Worm (Caenorhabditis elegans) whole organism, L1 larva: ENCODE data around the gene T28C6.3.

Experiments used
- C04F5.9 ChIP-seq: sonication (generic microtip); optimal IDR thresholded peaks from 2 replicates; lab custom pipeline; 2016; ENCODE audit warnings: missing genetic modification characterization, missing compliant biosample characterization
- aha-1 ChIP-seq: fragments of 150-350 bp; optimal IDR thresholded peaks from 2 replicates; lab custom pipeline; 2014; ENCODE audit warnings: missing biosample characterization, missing genetic modification characterization
- ama-1 ChIP-seq: fragments of 150-350 bp; optimal IDR thresholded peaks from 2 replicates; lab custom pipeline; 2014
- blmp-1 ChIP-seq: fragments of 150-350 bp; optimal IDR thresholded peaks from 2 replicates; lab custom pipeline; 2014; ENCODE audit warnings: missing biosample characterization, missing genetic modification characterization
- ceh-82 ChIP-seq, 3 experiments: fragments of 150-350 bp in 1 of 3; sonication (generic microtip) in 2 of 3; optimal IDR thresholded peaks; 2 replicates each; lab custom pipeline; 2014 to 2017; ENCODE audit warnings: missing biosample characterization in 3 of 3, missing genetic modification characterization in 3 of 3
- ceh-90 ChIP-seq: sonication (generic microtip); optimal IDR thresholded peaks from 2 replicates; lab custom pipeline; 2016; ENCODE audit warnings: missing genetic modification characterization, missing compliant biosample characterization
- ces-1 ChIP-seq: fragments of 150-350 bp; optimal IDR thresholded peaks from 2 replicates; lab custom pipeline; 2014; ENCODE audit warnings: missing biosample characterization, missing genetic modification reagents, missing genetic modification characterization
- dsc-1 ChIP-seq: sonication (generic microtip); optimal IDR thresholded peaks from 2 replicates; lab custom pipeline; 2016; ENCODE audit warnings: mild to moderate bottlenecking, missing genetic modification characterization, missing compliant biosample characterization
- efl-3 ChIP-seq: fragments of 200-800 bp; sonication (Bioruptor generic); optimal IDR thresholded peaks from 2 replicates; lab custom pipeline; 2018; ENCODE audit warnings: mild to moderate bottlenecking, missing genetic modification characterization, missing compliant biosample characterization
- egl-13 ChIP-seq: sonication (generic microtip); optimal IDR thresholded peaks from 2 replicates; lab custom pipeline; 2016; ENCODE audit warnings: missing genotype, missing genetic modification reagents, missing genetic modification characterization, missing compliant biosample characterization
- egl-27 ChIP-seq, 2 experiments: fragments of 150-350 bp in 1 of 2; sonication (generic microtip); optimal IDR thresholded peaks; 3 replicates each; lab custom pipeline; 2017 to 2018; ENCODE audit warnings: missing biosample characterization in 2 of 2, missing genetic modification characterization in 2 of 2, missing genetic modification reagents in 2 of 2
- elt-2 ChIP-seq: sonication (generic microtip); optimal IDR thresholded peaks from 2 replicates; lab custom pipeline; 2016; ENCODE audit warnings: missing genetic modification characterization, mild to moderate bottlenecking, inconsistent platforms, missing compliant biosample characterization, missing genetic modification reagents
- ets-5 ChIP-seq: fragments of 200-800 bp; sonication (Bioruptor generic); IDR thresholded peaks from 2 replicates; pipeline ENCODE4 v1.3.6; 2022; ENCODE audit warnings: missing genetic modification characterization, missing compliant biosample characterization
- fkh-10 ChIP-seq: sonication (generic microtip); optimal IDR thresholded peaks from 2 replicates; lab custom pipeline; 2017; ENCODE audit warnings: missing biosample characterization, missing genetic modification reagents, missing genetic modification characterization
- fkh-8 ChIP-seq: sonication (generic microtip); optimal IDR thresholded peaks from 2 replicates; lab custom pipeline; 2016; ENCODE audit warnings: mild to moderate bottlenecking, missing genetic modification characterization, missing compliant biosample characterization
- fos-1 ChIP-seq: fragments of 150-350 bp; optimal IDR thresholded peaks from 2 replicates; lab custom pipeline; 2014; ENCODE audit warnings: missing biosample characterization, missing genetic modification characterization
- grh-1 ChIP-seq: fragments of 200-800 bp; sonication (Bioruptor generic); IDR thresholded peaks from 2 replicates; pipeline ENCODE4 v1.3.6; 2022; ENCODE audit warnings: missing genetic modification reagents, missing genetic modification characterization, missing compliant biosample characterization
- hpl-2 ChIP-seq: fragments of 150-350 bp; optimal IDR thresholded peaks from 2 replicates; lab custom pipeline; 2014; ENCODE audit warnings: missing biosample characterization, missing genetic modification reagents, missing genetic modification characterization
- irx-1 ChIP-seq: sonication (generic microtip); optimal IDR thresholded peaks from 2 replicates; lab custom pipeline; 2016; ENCODE audit warnings: missing genetic modification characterization, missing compliant biosample characterization
- isw-1 ChIP-seq: fragments of 200-800 bp; sonication (Bioruptor generic); IDR thresholded peaks from 2 replicates; pipeline ENCODE4 v1.3.6; 2022; ENCODE audit warnings: missing genetic modification characterization, missing compliant biosample characterization
- jun-1 ChIP-seq: fragments of 150-350 bp; optimal IDR thresholded peaks from 2 replicates; lab custom pipeline; 2014; ENCODE audit warnings: missing biosample characterization, missing genetic modification reagents, missing genetic modification characterization
- lin-13 ChIP-seq: fragments of 150-350 bp; optimal IDR thresholded peaks from 2 replicates; lab custom pipeline; 2014; ENCODE audit warnings: missing biosample characterization, missing genetic modification reagents, missing genetic modification characterization
- lin-15B ChIP-seq: fragments of 150-350 bp; sonication (generic microtip); optimal IDR thresholded peaks from 3 replicates; lab custom pipeline; 2014; ENCODE audit warnings: missing biosample characterization, missing genetic modification characterization
- lin-35 ChIP-seq, 2 experiments: fragments of 150-350 bp; optimal IDR thresholded peaks; 2 replicates each; lab custom pipeline; 2014; ENCODE audit warnings: missing biosample characterization in 2 of 2, missing genetic modification characterization in 2 of 2, missing genetic modification reagents in 2 of 2
- lin-39 ChIP-seq: fragments of 150-350 bp; optimal IDR thresholded peaks from 2 replicates; lab custom pipeline; 2014; ENCODE audit warnings: missing biosample characterization, missing genetic modification reagents, missing genetic modification characterization
- mab-9 ChIP-seq: fragments of 200-800 bp; sonication (Bioruptor generic); IDR thresholded peaks from 2 replicates; pipeline ENCODE4 v1.3.6; 2022; ENCODE audit warnings: missing genetic modification reagents, missing genetic modification characterization, missing compliant biosample characterization
- mef-2 ChIP-seq: fragments of 150-350 bp; optimal IDR thresholded peaks from 2 replicates; lab custom pipeline; 2014; ENCODE audit warnings: missing biosample characterization, missing genetic modification characterization
- mep-1 ChIP-seq: fragments of 150-350 bp; optimal IDR thresholded peaks from 2 replicates; lab custom pipeline; 2014; ENCODE audit warnings: missing biosample characterization, missing genetic modification characterization
- nhr-11 ChIP-seq: fragments of 150-350 bp; optimal IDR thresholded peaks from 2 replicates; lab custom pipeline; 2014; ENCODE audit warnings: missing biosample characterization, missing genetic modification characterization
- nhr-12 ChIP-seq: sonication (generic microtip); optimal IDR thresholded peaks from 2 replicates; lab custom pipeline; 2017; ENCODE audit warnings: missing biosample characterization, missing genetic modification characterization
- nhr-20 ChIP-seq: sonication (generic microtip); optimal IDR thresholded peaks from 2 replicates; lab custom pipeline; 2016; ENCODE audit warnings: mild to moderate bottlenecking, missing genetic modification characterization, missing compliant biosample characterization
- nhr-28 ChIP-seq: fragments of 150-350 bp; optimal IDR thresholded peaks from 2 replicates; lab custom pipeline; 2014; ENCODE audit warnings: missing biosample characterization, missing genetic modification characterization
- nhr-47 ChIP-seq: sonication (generic microtip); optimal IDR thresholded peaks from 2 replicates; lab custom pipeline; 2016; ENCODE audit warnings: mild to moderate bottlenecking, missing genetic modification characterization, moderate library complexity, missing compliant biosample characterization
- nhr-76 ChIP-seq: sonication (generic microtip); optimal IDR thresholded peaks from 2 replicates; lab custom pipeline; 2017; ENCODE audit warnings: missing biosample characterization, missing genetic modification characterization
- nhr-84 ChIP-seq: sonication (generic microtip); optimal IDR thresholded peaks from 2 replicates; lab custom pipeline; 2017; ENCODE audit warnings: missing biosample characterization, missing genetic modification characterization
- nhr-85 ChIP-seq: sonication (generic microtip); peaks from one replicate; lab custom pipeline; 2016; ENCODE audit warnings: missing genetic modification characterization, inconsistent platforms, missing compliant biosample characterization
- pag-3 ChIP-seq: sonication (generic microtip); optimal IDR thresholded peaks from 2 replicates; lab custom pipeline; 2017; ENCODE audit warnings: missing genetic modification characterization, mild to moderate bottlenecking, missing compliant biosample characterization, antibody characterized with exemption, borderline replicate concordance; ENCODE audit not compliant: insufficient read depth
- pax-3 ChIP-seq: fragments of 200-800 bp; sonication (Bioruptor generic); optimal IDR thresholded peaks from 2 replicates; lab custom pipeline; 2018; ENCODE audit warnings: mild to moderate bottlenecking, missing genetic modification characterization, moderate library complexity, missing compliant biosample characterization
- pqm-1 ChIP-seq: sonication (generic microtip); optimal IDR thresholded peaks from 3 replicates; lab custom pipeline; 2017; ENCODE audit warnings: missing biosample characterization, missing genetic modification characterization
- rnt-1 ChIP-seq: sonication (generic microtip); optimal IDR thresholded peaks from 2 replicates; lab custom pipeline; 2016; ENCODE audit warnings: mild to moderate bottlenecking, missing genetic modification characterization, moderate library complexity, missing compliant biosample characterization
- snpc-4 ChIP-seq: fragments of 150-350 bp; optimal IDR thresholded peaks from 2 replicates; lab custom pipeline; 2014; ENCODE audit warnings: missing biosample characterization, missing genetic modification characterization
- sox-4 ChIP-seq: sonication (generic microtip); optimal IDR thresholded peaks from 2 replicates; lab custom pipeline; 2016; ENCODE audit warnings: missing genetic modification characterization, missing compliant biosample characterization
- swsn-7 ChIP-seq: sonication (generic microtip); optimal IDR thresholded peaks from 2 replicates; lab custom pipeline; 2016; ENCODE audit warnings: missing genetic modification characterization, missing compliant biosample characterization
- tbx-2 ChIP-seq: sonication (generic microtip); optimal IDR thresholded peaks from 2 replicates; lab custom pipeline; 2016; ENCODE audit warnings: missing genetic modification characterization, missing compliant biosample characterization
- tlp-1 ChIP-seq: fragments of 150-350 bp; optimal IDR thresholded peaks from 2 replicates; lab custom pipeline; 2014; ENCODE audit warnings: missing biosample characterization, missing genetic modification characterization
- unc-130 ChIP-seq: fragments of 150-350 bp; optimal IDR thresholded peaks from 2 replicates; lab custom pipeline; 2017; ENCODE audit warnings: missing biosample characterization, missing genetic modification characterization, inconsistent platforms
- unc-30 ChIP-seq: sonication (generic microtip); optimal IDR thresholded peaks from 2 replicates; lab custom pipeline; 2017; ENCODE audit warnings: missing biosample characterization, missing genetic modification characterization
- unc-62 ChIP-seq: fragments of 150-350 bp; optimal IDR thresholded peaks from 2 replicates; lab custom pipeline; 2014; ENCODE audit warnings: missing biosample characterization, missing genetic modification reagents, missing genetic modification characterization
- unc-86 ChIP-seq: sonication (generic microtip); optimal IDR thresholded peaks from 2 replicates; lab custom pipeline; 2016; ENCODE audit warnings: missing genetic modification characterization, missing compliant biosample characterization
- unc-98 ChIP-seq: fragments of 200-800 bp; sonication (Bioruptor generic); IDR thresholded peaks from 2 replicates; pipeline ENCODE4 v1.3.6; 2022; ENCODE audit warnings: missing genetic modification characterization, missing compliant biosample characterization
- zag-1 ChIP-seq: fragments of 150-350 bp; optimal IDR thresholded peaks from 2 replicates; lab custom pipeline; 2014; ENCODE audit warnings: missing biosample characterization, missing genetic modification characterization
- zip-4 ChIP-seq: fragments of 200-800 bp; sonication (Bioruptor generic); optimal IDR thresholded peaks from 2 replicates; lab custom pipeline; 2018; ENCODE audit warnings: mild to moderate bottlenecking, missing genetic modification characterization, moderate library complexity, missing compliant biosample characterization
- ztf-4 ChIP-seq: fragments of 150-350 bp; optimal IDR thresholded peaks from 2 replicates; lab custom pipeline; 2014; ENCODE audit warnings: missing biosample characterization, missing genetic modification characterization

T28C6.3 gene

ce11 chrIV:8794895-8795665 is 25.1 kb upstream of the T28C6.3 start (continued):
- TF ChIP-seq isw-1 (peak; percentile 11; the same call in 1 of the 2 replicates), tbx-2 (tag; lab: Kevin White, UChicago) (peak; percentile 59), ama-1 (lab: Kevin White, UChicago) (no peak), unc-30 (tag; lab: Kevin White, UChicago) (no peak), C04F5.9 (tag; lab: Kevin White, UChicago) (no peak), egl-27 (tag; optimal IDR thresholded peaks at IDR 0.05; lab: Kevin White, UChicago) (peak in 1 of 2 experiments; percentile 26), efl-3 (GFP tag; lab: Kevin White, UChicago) (no peak), ceh-90 (tag; lab: Kevin White, UChicago) (no peak), lin-35 (GFP tag; optimal IDR thresholded peaks at IDR 0.05; lab: Kevin White, UChicago) (peak; percentile 46 to 50), lin-15B (tag; lab: Kevin White, UChicago) (no peak), nhr-84 (tag; lab: Kevin White, UChicago) (no peak), irx-1 (tag; lab: Kevin White, UChicago) (no peak), mep-1 (peak; percentile 38), nhr-20 (tag; lab: Kevin White, UChicago) (peak; percentile 65), zag-1 (no peak), ets-5 (GFP tag; lab: Robert Waterston, UW) (no peak), unc-98 (GFP tag; lab: Robert Waterston, UW) (no peak), nhr-11 (tag; lab: Kevin White, UChicago) (no peak), jun-1 (tag; lab: Kevin White, UChicago) (peak; percentile 50), elt-2 (tag; lab: Kevin White, UChicago) (peak; percentile 16), nhr-12 (tag; lab: Kevin White, UChicago) (no peak), lin-13 (GFP tag; lab: Kevin White, UChicago) (no peak), fkh-8 (peak; percentile 55), aha-1 (tag; lab: Kevin White, UChicago) (no peak), dsc-1 (tag; lab: Kevin White, UChicago) (no peak), blmp-1 (tag; lab: Kevin White, UChicago) (peak; percentile 60), grh-1 (GFP tag; lab: Robert Waterston, UW) (no peak), unc-130 (tag; lab: Kevin White, UChicago) (no peak), nhr-28 (tag; lab: Kevin White, UChicago) (no peak), pax-3 (tag; lab: Kevin White, UChicago) (no peak), zip-4 (GFP tag; lab: Kevin White, UChicago) (no peak), hpl-2 (no peak), pqm-1 (no peak), ztf-4 (tag; lab: Kevin White, UChicago) (peak; percentile 17), fkh-10 (GFP tag; lab: Kevin White, UChicago) (peak; percentile 72), egl-13 (no peak), nhr-47 (tag; lab: Kevin White, UChicago) (peak; percentile 59), nhr-76 (tag; lab: Kevin White, UChicago) (no peak), unc-86 (tag; lab: Kevin White, UChicago) (no peak), mef-2 (tag; lab: Kevin White, UChicago) (no peak), tlp-1 (no peak), mab-9 (GFP tag; lab: Robert Waterston, UW) (no peak), swsn-7 (tag; lab: Kevin White, UChicago) (peak; percentile 24), lin-39 (tag; lab: Kevin White, UChicago) (no peak), pag-3 (tag; lab: Kevin White, UChicago) (no peak), sox-4 (tag; lab: Kevin White, UChicago) (no peak), nhr-85 (tag; lab: Kevin White, UChicago) (peak; percentile 92), snpc-4 (tag; lab: Kevin White, UChicago) (peak; percentile 21), unc-62 (GFP tag; lab: Kevin White, UChicago) (no peak), fos-1 (tag; lab: Kevin White, UChicago) (no peak), ces-1 (GFP tag; lab: Kevin White, UChicago) (no peak), ceh-82 (tag; optimal IDR thresholded peaks at IDR 0.05; lab: Kevin White, UChicago) (peak in 2 of 3 experiments; percentile 11 to 50), rnt-1 (tag; lab: Kevin White, UChicago) (peak; percentile 8)
